Worm (Caenorhabditis elegans): ENCODE data around the gene ndx-9.
A peak's percentile ranks its signal among the peaks of the same experiment; 100 is the strongest.
"Not testable (repeated sequence)": the region's sequence is repeated elsewhere in the genome, so short reads cannot be mapped to it uniquely, and the experiment has no call there.

Gene ndx-9

ce11 chrIV:10987342-10987945, 24.4 kb downstream of the ndx-9 start, which contains the start of gene Y43E12A.3:
Gene Y43E12A.3 (plus strand): TSS chrIV:10987895.
- TF ChIP-seq ztf-4, nhr-28, nhr-47 (tag; optimal IDR thresholded peaks at IDR 0.05): not testable (repeated sequence)

ce11 chrIV:10985568-10986035, 26.2 kb downstream of the ndx-9 start, which contains the start of gene cyb-2.1:
Gene cyb-2.1 (plus strand): TSS chrIV:10985985.
- TF ChIP-seq ztf-11 (tag; optimal IDR thresholded peaks at IDR 0.05) = no peak
- TF ChIP-seq pax-3 (tag; optimal IDR thresholded peaks at IDR 0.05) = no peak
- no peak for TF ChIP-seq mab-9 (GFP tag; IDR thresholded peaks at IDR 0.05)
- no peak for TF ChIP-seq F16B12.6 (tag; optimal IDR thresholded peaks at IDR 0.05)
- TF ChIP-seq sup-37 (GFP tag; optimal IDR thresholded peaks at IDR 0.05) = no peak
- TF ChIP-seq nhr-28 (tag; optimal IDR thresholded peaks at IDR 0.05) = no peak
- no peak for TF ChIP-seq swsn-7 (tag; optimal IDR thresholded peaks at IDR 0.05)
- no peak for TF ChIP-seq xbp-1 (tag; optimal IDR thresholded peaks at IDR 0.05)
- no peak for TF ChIP-seq lir-3 (tag; optimal IDR thresholded peaks at IDR 0.05; ENCODE audit: poor library complexity)

- TF ChIP-seq pqm-1 (tag; optimal IDR thresholded peaks at IDR 0.05) (no peak), unc-86 (tag; optimal IDR thresholded peaks at IDR 0.05) (no peak), efl-3 (GFP tag; optimal IDR thresholded peaks at IDR 0.05) (no peak), unc-30 (tag; optimal IDR thresholded peaks at IDR 0.05) (no peak), fkh-4 (tag; optimal IDR thresholded peaks at IDR 0.05; ENCODE audit: borderline replicate concordance) (no peak), unc-98 (GFP tag; IDR thresholded peaks at IDR 0.05) (no peak)
Measured at ce11 chrIV:10981761-10982160, 30.1 kb downstream of the ndx-9 start, which contains the start of gene Y43E12A.2. Gene Y43E12A.2 (plus strand): TSS chrIV:10982061.

ce11 chrIV:10980628-10981027, 31.2 kb downstream of the ndx-9 start:
- no peak for TF ChIP-seq unc-130 (tag; optimal IDR thresholded peaks at IDR 0.05)
- peak; percentile 62 for TF ChIP-seq lin-14 (GFP tag; optimal IDR thresholded peaks at IDR 0.05)
- TF ChIP-seq unc-30 (tag; optimal IDR thresholded peaks at IDR 0.05) = no peak
- TF ChIP-seq grh-1 (GFP tag; IDR thresholded peaks at IDR 0.05) = 0 out of 2 replicates have a peak, but pooled peaks have one; percentile 23
- no peak for TF ChIP-seq nhr-77 (tag; optimal IDR thresholded peaks at IDR 0.05)
- TF ChIP-seq lsy-2 (tag; optimal IDR thresholded peaks at IDR 0.05) = no peak
- no peak for TF ChIP-seq hpl-2 (GFP tag; optimal IDR thresholded peaks at IDR 0.05)
- TF ChIP-seq nhr-85 (tag) = peak; percentile 73
- peak; percentile 20 for TF ChIP-seq blmp-1 (tag; optimal IDR thresholded peaks at IDR 0.05)
- no peak for TF ChIP-seq efl-1 (optimal IDR thresholded peaks at IDR 0.05)
- peak in 1 of 2 experiments; percentile 2 for TF ChIP-seq efl-1 (GFP tag; optimal IDR thresholded peaks at IDR 0.05 in 1 of 2)
- peak in 1 of 2 experiments; percentile 49 for TF ChIP-seq lin-35 (GFP tag; optimal IDR thresholded peaks at IDR 0.05)
- TF ChIP-seq mep-1 (tag; optimal IDR thresholded peaks at IDR 0.05) = peak; percentile 6
- no peak for TF ChIP-seq unc-98 (GFP tag; IDR thresholded peaks at IDR 0.05)
- TF ChIP-seq nhr-20 (tag; optimal IDR thresholded peaks at IDR 0.05) = peak; percentile 14

- 0 out of 2 replicates have a peak, but pooled peaks have one; percentile 2 for TF ChIP-seq nhr-19 (GFP tag; conservative IDR thresholded peaks at IDR 0.05)
- peak; percentile 88 for TF ChIP-seq fkh-10 (GFP tag; optimal IDR thresholded peaks at IDR 0.05)
- no peak for TF ChIP-seq irx-1 (tag; optimal IDR thresholded peaks at IDR 0.05)
- TF ChIP-seq nhr-71 (tag; optimal IDR thresholded peaks at IDR 0.05) = peak; percentile 27
- no peak for TF ChIP-seq tlp-1 (tag; optimal IDR thresholded peaks at IDR 0.05)
- peak; percentile 12 for TF ChIP-seq snu-23 (GFP tag; optimal IDR thresholded peaks at IDR 0.05)
- peak; percentile 43 for TF ChIP-seq rnt-1 (tag; optimal IDR thresholded peaks at IDR 0.05)
- no peak for TF ChIP-seq efl-1 (optimal IDR thresholded peaks at IDR 0.05)
- TF ChIP-seq efl-1 (GFP tag; optimal IDR thresholded peaks at IDR 0.05 in 1 of 2) = peak in 1 of 2 experiments; percentile 31
- no peak for TF ChIP-seq F16B12.6 (tag; optimal IDR thresholded peaks at IDR 0.05)
- TF ChIP-seq lin-14 (GFP tag; optimal IDR thresholded peaks at IDR 0.05) = peak; percentile 85
- peak; percentile 8 for TF ChIP-seq swsn-7 (tag; optimal IDR thresholded peaks at IDR 0.05)
- peak; percentile 11 for TF ChIP-seq dsc-1 (tag; optimal IDR thresholded peaks at IDR 0.05)
- peak in 1 of 2 experiments; percentile 24 for TF ChIP-seq lsy-2 (tag; optimal IDR thresholded peaks at IDR 0.05)
- TF ChIP-seq ceh-82 (tag; optimal IDR thresholded peaks at IDR 0.05) = peak in 1 of 3 experiments; percentile 26
- peak; percentile 6 for TF ChIP-seq fkh-8 (tag; optimal IDR thresholded peaks at IDR 0.05)
Measured at ce11 chrIV:10979689-10980088, 32.1 kb downstream of the ndx-9 start.

Measured in whole organism, L1 larva.